Fruit fly (Drosophila melanogaster): Measurements from ENCODE around the gene CG6738.

DNA sequence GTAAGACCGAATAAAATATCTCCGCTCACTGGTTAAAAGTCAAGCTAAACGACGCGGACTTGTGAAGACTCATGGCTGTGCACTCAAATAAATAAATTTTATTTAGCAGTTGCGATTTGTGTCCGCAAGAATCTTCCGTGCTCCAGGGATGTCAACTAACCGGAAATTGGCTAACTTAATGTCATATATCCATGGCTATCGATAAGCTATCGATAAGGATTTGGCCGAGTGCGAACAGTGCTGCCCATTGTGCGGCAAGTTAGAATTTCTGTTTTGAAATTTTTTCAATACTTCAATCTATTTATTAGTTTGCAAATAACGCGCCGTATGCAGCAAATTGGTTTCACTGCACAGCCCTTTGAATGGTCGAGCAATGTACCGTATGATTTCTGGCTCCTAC, 45.4 kb upstream of the CG6738 start, which contains the start of gene p53:
- TF ChIP-seq salr (GFP tag; optimal IDR thresholded peaks at IDR 0.05) (peak in 1 of 2 experiments; percentile 71), cyc (GFP tag; optimal IDR thresholded peaks at IDR 0.05) (peak; percentile 71), CG15336 (GFP tag; IDR thresholded peaks at IDR 0.05) (no peak), CG3032 (tag; optimal IDR thresholded peaks at IDR 0.05) (peak; percentile 36), Blimp-1 (GFP tag; optimal IDR thresholded peaks at IDR 0.05) (peak; percentile 18), CG3919 (GFP tag; optimal IDR thresholded peaks at IDR 0.05) (peak; percentile 69)
